Worm (Caenorhabditis elegans) whole organism, L1 larva: ENCODE measurements around the gene F44F4.9.

ENCODE experiments used
- C04F5.9 ChIP-seq: sonication (generic microtip); optimal IDR thresholded peaks from 2 replicates; lab custom pipeline; 2016; ENCODE audit warnings: missing genetic modification characterization, missing compliant biosample characterization
- C34B4.2 ChIP-seq: sonication (generic microtip); optimal IDR thresholded peaks from 2 replicates; lab custom pipeline; 2017; ENCODE audit warnings: mild to moderate bottlenecking, missing genetic modification characterization, missing compliant biosample characterization
- F16B12.6 ChIP-seq: fragments of 150-350 bp; optimal IDR thresholded peaks from 2 replicates; lab custom pipeline; 2014; ENCODE audit warnings: missing biosample characterization, missing genetic modification characterization
- Y116A8C.19 ChIP-seq: sonication (generic microtip); optimal IDR thresholded peaks from 2 replicates; lab custom pipeline; 2016; ENCODE audit warnings: missing compliant biosample characterization, missing genetic modification characterization, borderline replicate concordance
- alr-1 ChIP-seq: fragments of 200-800 bp; sonication (Bioruptor generic); optimal IDR thresholded peaks from 2 replicates; lab custom pipeline; 2018; ENCODE audit warnings: borderline replicate concordance, mild to moderate bottlenecking, missing genetic modification characterization, missing compliant biosample characterization
- aly-2 ChIP-seq: fragments of 150-350 bp; optimal IDR thresholded peaks from 2 replicates; lab custom pipeline; 2014; ENCODE audit warnings: missing biosample characterization, missing genetic modification characterization
- blmp-1 ChIP-seq: fragments of 150-350 bp; optimal IDR thresholded peaks from 2 replicates; lab custom pipeline; 2014; ENCODE audit warnings: missing biosample characterization, missing genetic modification characterization
- ceh-63 ChIP-seq: fragments of 200-800 bp; sonication (Bioruptor generic); optimal IDR thresholded peaks from 2 replicates; lab custom pipeline; 2018; ENCODE audit warnings: mild to moderate bottlenecking, missing genetic modification characterization, missing compliant biosample characterization
- ceh-8 ChIP-seq: fragments of 200-800 bp; sonication (Bioruptor generic); optimal IDR thresholded peaks from 2 replicates; lab custom pipeline; 2018; ENCODE audit warnings: mild to moderate bottlenecking, missing genetic modification characterization, moderate library complexity, missing compliant biosample characterization
- ceh-88 ChIP-seq: fragments of 200-800 bp; sonication (Bioruptor generic); IDR thresholded peaks from 2 replicates; pipeline ENCODE4 v1.3.6; 2022; ENCODE audit warnings: missing genetic modification characterization, missing compliant biosample characterization
- ceh-90 ChIP-seq: sonication (generic microtip); optimal IDR thresholded peaks from 2 replicates; lab custom pipeline; 2016; ENCODE audit warnings: missing genetic modification characterization, missing compliant biosample characterization
- efl-1 ChIP-seq, 4 experiments: fragments of 150-350 bp; optimal IDR thresholded peaks in 3 of 4; peaks in 1 of 4; 1 replicate in 1 of 4; 2 replicates in 3 of 4; lab custom pipeline; 2014; ENCODE audit warnings: missing biosample characterization in 2 of 4, missing genetic modification characterization in 2 of 4, missing genetic modification reagents in 2 of 4
- efl-3 ChIP-seq: fragments of 200-800 bp; sonication (Bioruptor generic); optimal IDR thresholded peaks from 2 replicates; lab custom pipeline; 2018; ENCODE audit warnings: mild to moderate bottlenecking, missing genetic modification characterization, missing compliant biosample characterization
- egl-27 ChIP-seq, 2 experiments: fragments of 150-350 bp in 1 of 2; sonication (generic microtip); optimal IDR thresholded peaks; 3 replicates each; lab custom pipeline; 2017 to 2018; ENCODE audit warnings: missing biosample characterization in 2 of 2, missing genetic modification characterization in 2 of 2, missing genetic modification reagents in 2 of 2
- elt-2 ChIP-seq: sonication (generic microtip); optimal IDR thresholded peaks from 2 replicates; lab custom pipeline; 2016; ENCODE audit warnings: missing genetic modification characterization, mild to moderate bottlenecking, inconsistent platforms, missing compliant biosample characterization, missing genetic modification reagents
- elt-3 ChIP-seq, 6 experiments: fragments of 150-350 bp in 1 of 6; sonication (generic microtip); optimal IDR thresholded peaks; 2 replicates each; lab custom pipeline; 2017 to 2018; ENCODE audit warnings: missing biosample characterization in 6 of 6, missing genetic modification characterization in 6 of 6, inconsistent platforms in 1 of 6
- ets-5 ChIP-seq: fragments of 200-800 bp; sonication (Bioruptor generic); IDR thresholded peaks from 2 replicates; pipeline ENCODE4 v1.3.6; 2022; ENCODE audit warnings: missing genetic modification characterization, missing compliant biosample characterization
- fkh-10 ChIP-seq: sonication (generic microtip); optimal IDR thresholded peaks from 2 replicates; lab custom pipeline; 2017; ENCODE audit warnings: missing biosample characterization, missing genetic modification reagents, missing genetic modification characterization
- fkh-4 ChIP-seq: sonication (generic microtip); optimal IDR thresholded peaks from 2 replicates; lab custom pipeline; 2016; ENCODE audit warnings: missing compliant biosample characterization, missing genetic modification characterization, borderline replicate concordance
- fkh-8 ChIP-seq: sonication (generic microtip); optimal IDR thresholded peaks from 2 replicates; lab custom pipeline; 2016; ENCODE audit warnings: mild to moderate bottlenecking, missing genetic modification characterization, missing compliant biosample characterization
- fos-1 ChIP-seq: fragments of 150-350 bp; optimal IDR thresholded peaks from 2 replicates; lab custom pipeline; 2014; ENCODE audit warnings: missing biosample characterization, missing genetic modification characterization
- grh-1 ChIP-seq: fragments of 200-800 bp; sonication (Bioruptor generic); IDR thresholded peaks from 2 replicates; pipeline ENCODE4 v1.3.6; 2022; ENCODE audit warnings: missing genetic modification reagents, missing genetic modification characterization, missing compliant biosample characterization
- hlh-4 ChIP-seq: sonication (generic microtip); optimal IDR thresholded peaks from 2 replicates; lab custom pipeline; 2016; ENCODE audit warnings: mild to moderate bottlenecking, missing genetic modification characterization, missing compliant biosample characterization
- hpl-2 ChIP-seq: fragments of 150-350 bp; optimal IDR thresholded peaks from 2 replicates; lab custom pipeline; 2014; ENCODE audit warnings: missing biosample characterization, missing genetic modification reagents, missing genetic modification characterization
- irx-1 ChIP-seq: sonication (generic microtip); optimal IDR thresholded peaks from 2 replicates; lab custom pipeline; 2016; ENCODE audit warnings: missing genetic modification characterization, missing compliant biosample characterization
- lin-13 ChIP-seq: fragments of 150-350 bp; optimal IDR thresholded peaks from 2 replicates; lab custom pipeline; 2014; ENCODE audit warnings: missing biosample characterization, missing genetic modification reagents, missing genetic modification characterization
- lin-15B ChIP-seq: fragments of 150-350 bp; sonication (generic microtip); optimal IDR thresholded peaks from 3 replicates; lab custom pipeline; 2014; ENCODE audit warnings: missing biosample characterization, missing genetic modification characterization
- lin-35 ChIP-seq, 2 experiments: fragments of 150-350 bp; optimal IDR thresholded peaks; 2 replicates each; lab custom pipeline; 2014; ENCODE audit warnings: missing biosample characterization in 2 of 2, missing genetic modification characterization in 2 of 2, missing genetic modification reagents in 2 of 2
- lir-3 ChIP-seq: sonication (generic microtip); optimal IDR thresholded peaks from 2 replicates; lab custom pipeline; 2016; ENCODE audit warnings: mild to moderate bottlenecking, missing genetic modification characterization, moderate library complexity, missing compliant biosample characterization; ENCODE audit not compliant: poor library complexity
- mab-9 ChIP-seq: fragments of 200-800 bp; sonication (Bioruptor generic); IDR thresholded peaks from 2 replicates; pipeline ENCODE4 v1.3.6; 2022; ENCODE audit warnings: missing genetic modification reagents, missing genetic modification characterization, missing compliant biosample characterization
- mef-2 ChIP-seq: fragments of 150-350 bp; optimal IDR thresholded peaks from 2 replicates; lab custom pipeline; 2014; ENCODE audit warnings: missing biosample characterization, missing genetic modification characterization
- mep-1 ChIP-seq: fragments of 150-350 bp; optimal IDR thresholded peaks from 2 replicates; lab custom pipeline; 2014; ENCODE audit warnings: missing biosample characterization, missing genetic modification characterization
- nhr-11 ChIP-seq: fragments of 150-350 bp; optimal IDR thresholded peaks from 2 replicates; lab custom pipeline; 2014; ENCODE audit warnings: missing biosample characterization, missing genetic modification characterization
- nhr-12 ChIP-seq: sonication (generic microtip); optimal IDR thresholded peaks from 2 replicates; lab custom pipeline; 2017; ENCODE audit warnings: missing biosample characterization, missing genetic modification characterization
- nhr-237 ChIP-seq: fragments of 150-350 bp; optimal IDR thresholded peaks from 2 replicates; lab custom pipeline; 2014; ENCODE audit warnings: missing biosample characterization, missing genetic modification characterization
- nhr-28 ChIP-seq: fragments of 150-350 bp; optimal IDR thresholded peaks from 2 replicates; lab custom pipeline; 2014; ENCODE audit warnings: missing biosample characterization, missing genetic modification characterization
- nhr-47 ChIP-seq: sonication (generic microtip); optimal IDR thresholded peaks from 2 replicates; lab custom pipeline; 2016; ENCODE audit warnings: mild to moderate bottlenecking, missing genetic modification characterization, moderate library complexity, missing compliant biosample characterization
- nhr-77 ChIP-seq: fragments of 150-350 bp; optimal IDR thresholded peaks from 2 replicates; lab custom pipeline; 2014; ENCODE audit warnings: missing biosample characterization, missing genetic modification characterization
- nhr-85 ChIP-seq: sonication (generic microtip); peaks from one replicate; lab custom pipeline; 2016; ENCODE audit warnings: missing genetic modification characterization, inconsistent platforms, missing compliant biosample characterization
- pax-3 ChIP-seq: fragments of 200-800 bp; sonication (Bioruptor generic); optimal IDR thresholded peaks from 2 replicates; lab custom pipeline; 2018; ENCODE audit warnings: mild to moderate bottlenecking, missing genetic modification characterization, moderate library complexity, missing compliant biosample characterization
- rnt-1 ChIP-seq: sonication (generic microtip); optimal IDR thresholded peaks from 2 replicates; lab custom pipeline; 2016; ENCODE audit warnings: mild to moderate bottlenecking, missing genetic modification characterization, moderate library complexity, missing compliant biosample characterization
- snpc-4 ChIP-seq: fragments of 150-350 bp; optimal IDR thresholded peaks from 2 replicates; lab custom pipeline; 2014; ENCODE audit warnings: missing biosample characterization, missing genetic modification characterization
- snu-23 ChIP-seq: sonication (generic microtip); optimal IDR thresholded peaks from 2 replicates; lab custom pipeline; 2016; ENCODE audit warnings: missing genetic modification characterization, missing compliant biosample characterization
- sptf-1 ChIP-seq: fragments of 150-350 bp; optimal IDR thresholded peaks from 2 replicates; lab custom pipeline; 2014; ENCODE audit warnings: missing biosample characterization, missing genetic modification characterization
- sup-37 ChIP-seq: fragments of 200-800 bp; sonication (Bioruptor generic); optimal IDR thresholded peaks from 2 replicates; lab custom pipeline; 2018; ENCODE audit warnings: mild to moderate bottlenecking, missing genetic modification characterization, missing compliant biosample characterization
- tbx-2 ChIP-seq: sonication (generic microtip); optimal IDR thresholded peaks from 2 replicates; lab custom pipeline; 2016; ENCODE audit warnings: missing genetic modification characterization, missing compliant biosample characterization
- unc-130 ChIP-seq: fragments of 150-350 bp; optimal IDR thresholded peaks from 2 replicates; lab custom pipeline; 2017; ENCODE audit warnings: missing biosample characterization, missing genetic modification characterization, inconsistent platforms
- unc-30 ChIP-seq: sonication (generic microtip); optimal IDR thresholded peaks from 2 replicates; lab custom pipeline; 2017; ENCODE audit warnings: missing biosample characterization, missing genetic modification characterization
- unc-86 ChIP-seq: sonication (generic microtip); optimal IDR thresholded peaks from 2 replicates; lab custom pipeline; 2016; ENCODE audit warnings: missing genetic modification characterization, missing compliant biosample characterization
- unc-98 ChIP-seq: fragments of 200-800 bp; sonication (Bioruptor generic); IDR thresholded peaks from 2 replicates; pipeline ENCODE4 v1.3.6; 2022; ENCODE audit warnings: missing genetic modification characterization, missing compliant biosample characterization
- zag-1 ChIP-seq: fragments of 150-350 bp; optimal IDR thresholded peaks from 2 replicates; lab custom pipeline; 2014; ENCODE audit warnings: missing biosample characterization, missing genetic modification characterization
- ztf-4 ChIP-seq: fragments of 150-350 bp; optimal IDR thresholded peaks from 2 replicates; lab custom pipeline; 2014; ENCODE audit warnings: missing biosample characterization, missing genetic modification characterization

The F44F4.9 gene

ce11 chrII:10872541-10872940, 43.1 kb downstream of the F44F4.9 start, which contains the start of the genes cyn-4 and copz-1 (continued):
- TF ChIP-seq nhr-77 (tag; lab: Kevin White, UChicago) = peak; percentile 60
- peak; percentile 71 for TF ChIP-seq unc-98 (GFP tag; lab: Robert Waterston, UW)
- peak; percentile 84 for TF ChIP-seq ceh-90 (tag; lab: Kevin White, UChicago)
- TF ChIP-seq unc-86 = peak; percentile 77
- TF ChIP-seq irx-1 (tag; lab: Kevin White, UChicago) = peak; percentile 86
- peak; percentile 85 to 87 for TF ChIP-seq efl-1 (optimal IDR thresholded peaks at IDR 0.05; lab: Kevin White, UChicago)
- peak; percentile 80 to 97 for TF ChIP-seq efl-1 (GFP tag; optimal IDR thresholded peaks at IDR 0.05 in 1 of 2; lab: Kevin White, UChicago)
- peak; percentile 79 for TF ChIP-seq mep-1 (tag; lab: Kevin White, UChicago)
- TF ChIP-seq fkh-4 = peak; percentile 83
- TF ChIP-seq nhr-28 = no peak
- TF ChIP-seq efl-3 (GFP tag; lab: Kevin White, UChicago) = no peak
- peak; percentile 68 for TF ChIP-seq lin-13 (GFP tag; lab: Kevin White, UChicago)
- no peak for TF ChIP-seq zag-1 (tag; lab: Kevin White, UChicago)
- TF ChIP-seq F16B12.6 (tag; lab: Kevin White, UChicago) = peak; percentile 59
- TF ChIP-seq lin-35 (GFP tag; optimal IDR thresholded peaks at IDR 0.05; lab: Kevin White, UChicago) = peak; percentile 80 to 85
- TF ChIP-seq C04F5.9 (tag; lab: Kevin White, UChicago) = peak; percentile 99
- TF ChIP-seq ets-5 (GFP tag; lab: Robert Waterston, UW) = no peak
- no peak for TF ChIP-seq egl-27 (tag; optimal IDR thresholded peaks at IDR 0.05; lab: Kevin White, UChicago)
- TF ChIP-seq unc-30 (tag; lab: Kevin White, UChicago) = no peak
- peak; percentile 60 for TF ChIP-seq grh-1 (GFP tag; lab: Robert Waterston, UW)
- TF ChIP-seq nhr-11 (tag; lab: Kevin White, UChicago) = peak; percentile 9
- peak; percentile 98 for TF ChIP-seq rnt-1 (tag; lab: Kevin White, UChicago)
- TF ChIP-seq unc-130 (tag; lab: Kevin White, UChicago) = peak; percentile 89
- TF ChIP-seq lin-15B (tag; lab: Kevin White, UChicago) = peak; percentile 81
- TF ChIP-seq nhr-237 (tag; lab: Kevin White, UChicago) = peak; percentile 40
- no peak for TF ChIP-seq sup-37 (GFP tag; lab: Kevin White, UChicago)
- TF ChIP-seq ceh-8 (GFP tag; lab: Kevin White, UChicago) = peak; percentile 6
- peak; percentile 34 for TF ChIP-seq fos-1 (tag; lab: Kevin White, UChicago)
- TF ChIP-seq ceh-63 (GFP tag; lab: Kevin White, UChicago) = no peak
- TF ChIP-seq hpl-2 (GFP tag; lab: Kevin White, UChicago) = no peak
- no peak for TF ChIP-seq ztf-4
- TF ChIP-seq lir-3 = peak; percentile 93
- TF ChIP-seq nhr-12 = no peak
- peak; percentile 28 for TF ChIP-seq aly-2 (tag; lab: Kevin White, UChicago)
- TF ChIP-seq nhr-47 (tag; lab: Kevin White, UChicago) = peak; percentile 89
- peak in 2 of 6 experiments; percentile 39 to 80 for TF ChIP-seq elt-3 (tag; optimal IDR thresholded peaks at IDR 0.05; lab: Kevin White, UChicago)
- TF ChIP-seq Y116A8C.19 = no peak
- TF ChIP-seq mef-2 (tag; lab: Kevin White, UChicago) = no peak
- TF ChIP-seq elt-2 (tag; lab: Kevin White, UChicago) = peak; percentile 45
- TF ChIP-seq alr-1 (tag; lab: Kevin White, UChicago) = no peak
- no peak for TF ChIP-seq hlh-4 (tag; lab: Kevin White, UChicago)
- TF ChIP-seq C34B4.2 (tag; lab: Kevin White, UChicago) = no peak
- no peak for TF ChIP-seq ceh-88
- no peak for TF ChIP-seq fkh-10 (GFP tag; lab: Kevin White, UChicago)
- TF ChIP-seq snpc-4 (tag; lab: Kevin White, UChicago) = peak; percentile 42
- peak; percentile 71 for TF ChIP-seq pax-3 (tag; lab: Kevin White, UChicago)
- TF ChIP-seq blmp-1 (tag; lab: Kevin White, UChicago) = peak; percentile 52
- TF ChIP-seq sptf-1 (tag; lab: Kevin White, UChicago) = no peak
- peak; percentile 85 for TF ChIP-seq fkh-8 (tag; lab: Kevin White, UChicago)
- TF ChIP-seq mab-9 = peak; percentile 54; the same call in 1 of the 2 replicates
- TF ChIP-seq snu-23 (GFP tag; lab: Kevin White, UChicago) = peak; percentile 91
- peak; percentile 91 for TF ChIP-seq tbx-2 (tag; lab: Kevin White, UChicago)
- peak; percentile 91 for TF ChIP-seq nhr-85 (tag; lab: Kevin White, UChicago)
